Worm (Caenorhabditis elegans): ENCODE measurements around the gene nhr-249.

The nhr-249 gene

ce11 chrIV:6986835-6987234, 14.5 kb upstream of the nhr-249 start, which contains the start of gene prkl-1:
prkl-1 (minus strand) TSS chrIV:6986935.
- no peak for TF ChIP-seq elt-3 (tag; optimal IDR thresholded peaks at IDR 0.05)
- no peak for TF ChIP-seq unc-55 (GFP tag; optimal IDR thresholded peaks at IDR 0.05)
- TF ChIP-seq ztf-4 (tag; optimal IDR thresholded peaks at IDR 0.05), result no peak
- no peak for TF ChIP-seq nhr-21 (tag; optimal IDR thresholded peaks at IDR 0.05)
- no peak for TF ChIP-seq nhr-11 (tag; optimal IDR thresholded peaks at IDR 0.05)
- TF ChIP-seq ztf-1 (GFP tag; conservative IDR thresholded peaks at IDR 0.05), result no peak
- TF ChIP-seq skn-1 (tag; optimal IDR thresholded peaks at IDR 0.05), result no peak
- no peak for TF ChIP-seq lsy-2 (tag; optimal IDR thresholded peaks at IDR 0.05)
- no peak for TF ChIP-seq elt-1 (tag; optimal IDR thresholded peaks at IDR 0.05)
- TF ChIP-seq nhr-25 (tag; optimal IDR thresholded peaks at IDR 0.05), result no peak
- TF ChIP-seq mdl-1 (tag; optimal IDR thresholded peaks at IDR 0.05), result no peak
- no peak for TF ChIP-seq F13H6.1 (tag; optimal IDR thresholded peaks at IDR 0.05)

- TF ChIP-seq C34F6.9 (tag; optimal IDR thresholded peaks at IDR 0.05) (no peak), nhr-12 (tag; optimal IDR thresholded peaks at IDR 0.05) (no peak), peb-1 (tag; optimal IDR thresholded peaks at IDR 0.05) (no peak), F13H6.1 (tag; optimal IDR thresholded peaks at IDR 0.05) (no peak), unc-39 (tag; optimal IDR thresholded peaks at IDR 0.05) (no peak), nhr-11 (tag; optimal IDR thresholded peaks at IDR 0.05) (no peak), nhr-77 (tag; optimal IDR thresholded peaks at IDR 0.05) (no peak), elt-3 (tag; optimal IDR thresholded peaks at IDR 0.05) (no peak), sma-3 (GFP tag; optimal IDR thresholded peaks at IDR 0.05) (no peak), ztf-4 (tag; optimal IDR thresholded peaks at IDR 0.05) (no peak), lin-13 (GFP tag; optimal IDR thresholded peaks at IDR 0.05) (no peak), lsy-2 (tag; optimal IDR thresholded peaks at IDR 0.05) (no peak), ztf-1 (GFP tag; conservative IDR thresholded peaks at IDR 0.05) (no peak)
Measured at ce11 chrIV:6984449-6985380, 12.4 kb upstream of the nhr-249 start.

- no peak for TF ChIP-seq C34F6.9 (tag; optimal IDR thresholded peaks at IDR 0.05)
- TF ChIP-seq lin-11 (tag; optimal IDR thresholded peaks at IDR 0.05), result no peak
- TF ChIP-seq crh-2 (tag; optimal IDR thresholded peaks at IDR 0.05), result no peak
- TF ChIP-seq sem-4 (tag; optimal IDR thresholded peaks at IDR 0.05), result no peak
- TF ChIP-seq R02D3.7 (tag; optimal IDR thresholded peaks at IDR 0.05), result no peak
Measured at ce11 chrIV:6978625-6979024, 6.3 kb upstream of the nhr-249 start.

ce11 chrIV:6977089-6977558, 4.8 kb upstream of the nhr-249 start, which contains the start of the genes pgl-1 and him-3:
pgl-1 (minus strand) TSS chrIV:6977318.
him-3 (plus strand) TSS chrIV:6977508.
- no peak for TF ChIP-seq F13H6.1 (tag; optimal IDR thresholded peaks at IDR 0.05)

ce11 chrIV:6974162-6974938, 2.0 kb upstream of the nhr-249 start:
- TF ChIP-seq elt-1 (tag; optimal IDR thresholded peaks at IDR 0.05) (no peak), gmeb-1 (tag; optimal IDR thresholded peaks at IDR 0.05) (no peak), skn-1 (tag; optimal IDR thresholded peaks at IDR 0.05) (no peak), F13H6.1 (tag; optimal IDR thresholded peaks at IDR 0.05) (no peak), ceh-82 (tag; optimal IDR thresholded peaks at IDR 0.05) (no peak), lin-39 (tag; optimal IDR thresholded peaks at IDR 0.05) (no peak), sma-9 (GFP tag; optimal IDR thresholded peaks at IDR 0.05) (no peak), sma-9 (tag; optimal IDR thresholded peaks at IDR 0.05) (no peak), nhr-12 (tag; optimal IDR thresholded peaks at IDR 0.05) (no peak), ztf-11 (tag; optimal IDR thresholded peaks at IDR 0.05) (no peak), sem-4 (tag; optimal IDR thresholded peaks at IDR 0.05) (no peak)

ce11 chrIV:6971213-6971612, 1.1 kb downstream of the nhr-249 start, which contains the start of gene ZK381.62:
ZK381.62 (minus strand) TSS chrIV:6971313.
- TF ChIP-seq F13H6.1 (tag; optimal IDR thresholded peaks at IDR 0.05), result no peak
- TF ChIP-seq snpc-4 (tag; optimal IDR thresholded peaks at IDR 0.05), result no peak
- no peak for TF ChIP-seq egl-27 (tag; optimal IDR thresholded peaks at IDR 0.05)
- TF ChIP-seq ztf-1 (GFP tag; conservative IDR thresholded peaks at IDR 0.05), result no peak
- no peak for TF ChIP-seq nhr-77 (tag; optimal IDR thresholded peaks at IDR 0.05)
- no peak for TF ChIP-seq nhr-129 (tag; optimal IDR thresholded peaks at IDR 0.05)
- TF ChIP-seq mab-5 (tag; optimal IDR thresholded peaks at IDR 0.05), result no peak
- no peak for TF ChIP-seq ztf-11 (tag; optimal IDR thresholded peaks at IDR 0.05)
- no peak for TF ChIP-seq ama-1 (optimal IDR thresholded peaks at IDR 0.05)
- TF ChIP-seq nhr-237 (tag; optimal IDR thresholded peaks at IDR 0.05), result no peak
- no peak for TF ChIP-seq ZK546.5 (tag; optimal IDR thresholded peaks at IDR 0.05)
- TF ChIP-seq elt-1 (tag; optimal IDR thresholded peaks at IDR 0.05), result no peak
- no peak for TF ChIP-seq crh-2 (tag; optimal IDR thresholded peaks at IDR 0.05)

Measured in whole organism, L2 larva.